Worm (Caenorhabditis elegans) whole organism, L3 larva: ENCODE data around the gene srh-275.

Source experiments
- ama-1 ChIP-seq: fragments of 150-350 bp; optimal IDR thresholded peaks from 2 replicates; lab custom pipeline; 2018
- ceh-82 ChIP-seq: fragments of 150-350 bp; optimal IDR thresholded peaks from 2 replicates; lab custom pipeline; 2014; ENCODE audit warnings: missing biosample characterization, missing genetic modification characterization
- daf-12 ChIP-seq: fragments of 150-350 bp; optimal IDR thresholded peaks from 2 replicates; lab custom pipeline; 2014; ENCODE audit warnings: missing biosample characterization, missing genetic modification reagents, missing genetic modification characterization
- elt-3 ChIP-seq, 3 experiments: fragments of 150-350 bp in 1 of 3; sonication (generic microtip) in 2 of 3; optimal IDR thresholded peaks; 2 replicates in 2 of 3; 4 replicates in 1 of 3; lab custom pipeline; 2014 to 2017; ENCODE audit warnings: missing biosample characterization in 3 of 3, missing genetic modification characterization in 3 of 3
- lin-15B ChIP-seq: fragments of 150-350 bp; optimal IDR thresholded peaks from 2 replicates; lab custom pipeline; 2014; ENCODE audit warnings: missing biosample characterization, missing genetic modification characterization
- nhr-11 ChIP-seq: fragments of 150-350 bp; optimal IDR thresholded peaks from 2 replicates; lab custom pipeline; 2014; ENCODE audit warnings: missing biosample characterization, missing genetic modification characterization
- nhr-12 ChIP-seq: fragments of 150-350 bp; optimal IDR thresholded peaks from 2 replicates; lab custom pipeline; 2014; ENCODE audit warnings: missing biosample characterization, missing genetic modification characterization
- nhr-25 ChIP-seq: sonication (generic microtip); optimal IDR thresholded peaks from 2 replicates; lab custom pipeline; 2017; ENCODE audit warnings: missing biosample characterization, missing genetic modification characterization
- snpc-4 ChIP-seq: fragments of 150-350 bp; optimal IDR thresholded peaks from 2 replicates; lab custom pipeline; 2014; ENCODE audit warnings: missing biosample characterization, missing genetic modification characterization
- zag-1 ChIP-seq: fragments of 150-350 bp; optimal IDR thresholded peaks from 2 replicates; lab custom pipeline; 2014; ENCODE audit warnings: missing biosample characterization, missing genetic modification characterization
- ztf-11 ChIP-seq: fragments of 150-350 bp; optimal IDR thresholded peaks from 2 replicates; lab custom pipeline; 2014; ENCODE audit warnings: missing biosample characterization, missing genetic modification characterization

ce11 chrV:7330868-7331267 is 21.9 kb upstream of the srh-275 start, which contains the start of gene F10G2.2:
- TF ChIP-seq ama-1 (lab: Kevin White, UChicago) (no peak), elt-3 (tag; optimal IDR thresholded peaks at IDR 0.05; lab: Kevin White, UChicago) (no peak), nhr-12 (tag; lab: Kevin White, UChicago) (no peak), lin-15B (no peak), zag-1 (tag; lab: Kevin White, UChicago) (no peak), ztf-11 (no peak), daf-12 (tag; lab: Kevin White, UChicago) (no peak), snpc-4 (tag; lab: Kevin White, UChicago) (no peak), nhr-25 (no peak), ceh-82 (tag; lab: Kevin White, UChicago) (no peak), nhr-11 (no peak)
